Worm (Caenorhabditis elegans) whole organism, L1 larva: Measurements from ENCODE around the gene rpac-19.
A peak's percentile ranks its signal among the peaks of the same experiment; 100 is the strongest.

Experiments used
- C16A3.4 ChIP-seq: fragments of 150-350 bp; optimal IDR thresholded peaks from 2 replicates; lab custom pipeline; 2014; ENCODE audit warnings: missing biosample characterization, missing genetic modification characterization
- C34B4.2 ChIP-seq: sonication (generic microtip); optimal IDR thresholded peaks from 2 replicates; lab custom pipeline; 2017; ENCODE audit warnings: mild to moderate bottlenecking, missing genetic modification characterization, missing compliant biosample characterization
- Y116A8C.19 ChIP-seq: sonication (generic microtip); optimal IDR thresholded peaks from 2 replicates; lab custom pipeline; 2016; ENCODE audit warnings: missing compliant biosample characterization, missing genetic modification characterization, borderline replicate concordance
- aha-1 ChIP-seq: fragments of 150-350 bp; optimal IDR thresholded peaks from 2 replicates; lab custom pipeline; 2014; ENCODE audit warnings: missing biosample characterization, missing genetic modification characterization
- alr-1 ChIP-seq: fragments of 200-800 bp; sonication (Bioruptor generic); optimal IDR thresholded peaks from 2 replicates; lab custom pipeline; 2018; ENCODE audit warnings: borderline replicate concordance, mild to moderate bottlenecking, missing genetic modification characterization, missing compliant biosample characterization
- blmp-1 ChIP-seq: fragments of 150-350 bp; optimal IDR thresholded peaks from 2 replicates; lab custom pipeline; 2014; ENCODE audit warnings: missing biosample characterization, missing genetic modification characterization
- ceh-82 ChIP-seq, 3 experiments: fragments of 150-350 bp in 1 of 3; sonication (generic microtip) in 2 of 3; optimal IDR thresholded peaks; 2 replicates each; lab custom pipeline; 2014 to 2017; ENCODE audit warnings: missing biosample characterization in 3 of 3, missing genetic modification characterization in 3 of 3
- ces-1 ChIP-seq: fragments of 150-350 bp; optimal IDR thresholded peaks from 2 replicates; lab custom pipeline; 2014; ENCODE audit warnings: missing biosample characterization, missing genetic modification reagents, missing genetic modification characterization
- dsc-1 ChIP-seq: sonication (generic microtip); optimal IDR thresholded peaks from 2 replicates; lab custom pipeline; 2016; ENCODE audit warnings: mild to moderate bottlenecking, missing genetic modification characterization, missing compliant biosample characterization
- elt-3 ChIP-seq, 6 experiments: fragments of 150-350 bp in 1 of 6; sonication (generic microtip); optimal IDR thresholded peaks; 2 replicates each; lab custom pipeline; 2017 to 2018; ENCODE audit warnings: missing biosample characterization in 6 of 6, missing genetic modification characterization in 6 of 6, inconsistent platforms in 1 of 6
- fkh-10 ChIP-seq: sonication (generic microtip); optimal IDR thresholded peaks from 2 replicates; lab custom pipeline; 2017; ENCODE audit warnings: missing biosample characterization, missing genetic modification reagents, missing genetic modification characterization
- fkh-4 ChIP-seq: sonication (generic microtip); optimal IDR thresholded peaks from 2 replicates; lab custom pipeline; 2016; ENCODE audit warnings: missing compliant biosample characterization, missing genetic modification characterization, borderline replicate concordance
- fkh-8 ChIP-seq: sonication (generic microtip); optimal IDR thresholded peaks from 2 replicates; lab custom pipeline; 2016; ENCODE audit warnings: mild to moderate bottlenecking, missing genetic modification characterization, missing compliant biosample characterization
- grh-1 ChIP-seq: fragments of 200-800 bp; sonication (Bioruptor generic); IDR thresholded peaks from 2 replicates; pipeline ENCODE4 v1.3.6; 2022; ENCODE audit warnings: missing genetic modification reagents, missing genetic modification characterization, missing compliant biosample characterization
- hlh-4 ChIP-seq: sonication (generic microtip); optimal IDR thresholded peaks from 2 replicates; lab custom pipeline; 2016; ENCODE audit warnings: mild to moderate bottlenecking, missing genetic modification characterization, missing compliant biosample characterization
- hpl-2 ChIP-seq: fragments of 150-350 bp; optimal IDR thresholded peaks from 2 replicates; lab custom pipeline; 2014; ENCODE audit warnings: missing biosample characterization, missing genetic modification reagents, missing genetic modification characterization
- irx-1 ChIP-seq: sonication (generic microtip); optimal IDR thresholded peaks from 2 replicates; lab custom pipeline; 2016; ENCODE audit warnings: missing genetic modification characterization, missing compliant biosample characterization
- lin-14 ChIP-seq: fragments of 200-800 bp; sonication (Bioruptor generic); optimal IDR thresholded peaks from 2 replicates; lab custom pipeline; 2018; ENCODE audit warnings: mild to moderate bottlenecking, missing genetic modification characterization, moderate library complexity, missing compliant biosample characterization
- lin-39 ChIP-seq: fragments of 150-350 bp; optimal IDR thresholded peaks from 2 replicates; lab custom pipeline; 2014; ENCODE audit warnings: missing biosample characterization, missing genetic modification reagents, missing genetic modification characterization
- mdl-1 ChIP-seq, 2 experiments: fragments of 150-350 bp; optimal IDR thresholded peaks; 2 replicates each; lab custom pipeline; 2014 to 2017; ENCODE audit warnings: missing biosample characterization in 2 of 2, missing genetic modification characterization in 2 of 2, inconsistent platforms in 1 of 2
- mep-1 ChIP-seq: fragments of 150-350 bp; optimal IDR thresholded peaks from 2 replicates; lab custom pipeline; 2014; ENCODE audit warnings: missing biosample characterization, missing genetic modification characterization
- nhr-19 ChIP-seq: fragments of 200-800 bp; sonication (Bioruptor generic); conservative IDR thresholded peaks from 2 replicates; pipeline ENCODE4 v1.3.6; 2022; ENCODE audit warnings: missing genetic modification characterization, missing compliant biosample characterization
- nhr-237 ChIP-seq: fragments of 150-350 bp; optimal IDR thresholded peaks from 2 replicates; lab custom pipeline; 2014; ENCODE audit warnings: missing biosample characterization, missing genetic modification characterization
- nhr-77 ChIP-seq: fragments of 150-350 bp; optimal IDR thresholded peaks from 2 replicates; lab custom pipeline; 2014; ENCODE audit warnings: missing biosample characterization, missing genetic modification characterization
- nhr-84 ChIP-seq: sonication (generic microtip); optimal IDR thresholded peaks from 2 replicates; lab custom pipeline; 2017; ENCODE audit warnings: missing biosample characterization, missing genetic modification characterization
- nhr-90 ChIP-seq: sonication (generic microtip); optimal IDR thresholded peaks from 2 replicates; lab custom pipeline; 2016; ENCODE audit warnings: mild to moderate bottlenecking, missing genetic modification characterization, missing compliant biosample characterization; ENCODE audit not compliant: poor library complexity
- pax-3 ChIP-seq: fragments of 200-800 bp; sonication (Bioruptor generic); optimal IDR thresholded peaks from 2 replicates; lab custom pipeline; 2018; ENCODE audit warnings: mild to moderate bottlenecking, missing genetic modification characterization, moderate library complexity, missing compliant biosample characterization
- rnt-1 ChIP-seq: sonication (generic microtip); optimal IDR thresholded peaks from 2 replicates; lab custom pipeline; 2016; ENCODE audit warnings: mild to moderate bottlenecking, missing genetic modification characterization, moderate library complexity, missing compliant biosample characterization
- skn-1 ChIP-seq: fragments of 150-350 bp; optimal IDR thresholded peaks from 2 replicates; lab custom pipeline; 2014; ENCODE audit warnings: missing biosample characterization, missing genetic modification characterization
- snpc-4 ChIP-seq: fragments of 150-350 bp; optimal IDR thresholded peaks from 2 replicates; lab custom pipeline; 2014; ENCODE audit warnings: missing biosample characterization, missing genetic modification characterization
- sox-4 ChIP-seq: sonication (generic microtip); optimal IDR thresholded peaks from 2 replicates; lab custom pipeline; 2016; ENCODE audit warnings: missing genetic modification characterization, missing compliant biosample characterization
- sptf-1 ChIP-seq: fragments of 150-350 bp; optimal IDR thresholded peaks from 2 replicates; lab custom pipeline; 2014; ENCODE audit warnings: missing biosample characterization, missing genetic modification characterization
- tlp-1 ChIP-seq: fragments of 150-350 bp; optimal IDR thresholded peaks from 2 replicates; lab custom pipeline; 2014; ENCODE audit warnings: missing biosample characterization, missing genetic modification characterization
- unc-86 ChIP-seq: sonication (generic microtip); optimal IDR thresholded peaks from 2 replicates; lab custom pipeline; 2016; ENCODE audit warnings: missing genetic modification characterization, missing compliant biosample characterization
- unc-98 ChIP-seq: fragments of 200-800 bp; sonication (Bioruptor generic); IDR thresholded peaks from 2 replicates; pipeline ENCODE4 v1.3.6; 2022; ENCODE audit warnings: missing genetic modification characterization, missing compliant biosample characterization
- zip-4 ChIP-seq: fragments of 200-800 bp; sonication (Bioruptor generic); optimal IDR thresholded peaks from 2 replicates; lab custom pipeline; 2018; ENCODE audit warnings: mild to moderate bottlenecking, missing genetic modification characterization, moderate library complexity, missing compliant biosample characterization

The rpac-19 gene

ce11 chrIII:9658569-9658968, 28.9 kb upstream of the rpac-19 start:
- peak; percentile 94 for TF ChIP-seq dsc-1 (tag; lab: Kevin White, UChicago)
- TF ChIP-seq hpl-2: no peak
- no peak for TF ChIP-seq skn-1 (tag; lab: Kevin White, UChicago)
- TF ChIP-seq blmp-1 (tag; lab: Kevin White, UChicago): no peak
- no peak for TF ChIP-seq Y116A8C.19 (tag; lab: Kevin White, UChicago)
- TF ChIP-seq grh-1 (GFP tag; lab: Robert Waterston, UW): no peak
- TF ChIP-seq tlp-1 (tag; lab: Kevin White, UChicago): no peak
- no peak for TF ChIP-seq lin-14 (GFP tag; lab: Kevin White, UChicago)
- no peak for TF ChIP-seq sptf-1 (tag; lab: Kevin White, UChicago)
- no peak for TF ChIP-seq sox-4 (tag; lab: Kevin White, UChicago)
- TF ChIP-seq fkh-8 (tag; lab: Kevin White, UChicago): peak; percentile 30
- peak; percentile 53 for TF ChIP-seq pax-3 (tag; lab: Kevin White, UChicago)
- no peak for TF ChIP-seq alr-1 (tag; lab: Kevin White, UChicago)
- TF ChIP-seq C16A3.4: no peak
- TF ChIP-seq mdl-1 (tag; optimal IDR thresholded peaks at IDR 0.05; lab: Kevin White, UChicago): no peak
- no peak for TF ChIP-seq fkh-4 (tag; lab: Kevin White, UChicago)
- TF ChIP-seq nhr-77: no peak
- no peak for TF ChIP-seq rnt-1 (tag; lab: Kevin White, UChicago)
- no peak for TF ChIP-seq hlh-4 (tag; lab: Kevin White, UChicago)

ce11 chrIII:9655802-9656201, 26.1 kb upstream of the rpac-19 start, which contains the start of gene C15H7.4:
Gene C15H7.4 (minus strand): TSS chrIII:9655902.
- TF ChIP-seq nhr-84 (tag; lab: Kevin White, UChicago) (no peak), snpc-4 (tag; lab: Kevin White, UChicago) (no peak), tlp-1 (tag; lab: Kevin White, UChicago) (no peak), C34B4.2 (tag; lab: Kevin White, UChicago) (no peak)

ce11 chrIII:9651871-9652270, 22.2 kb upstream of the rpac-19 start, which contains the start of gene C15H7.3:
Gene C15H7.3 (minus strand): TSS chrIII:9651971.
- TF ChIP-seq nhr-237 (no peak), mep-1 (tag; lab: Kevin White, UChicago) (no peak), ceh-82 (tag; optimal IDR thresholded peaks at IDR 0.05; lab: Kevin White, UChicago) (no peak), nhr-90 (tag; lab: Kevin White, UChicago) (no peak), tlp-1 (tag; lab: Kevin White, UChicago) (no peak)

- TF ChIP-seq zip-4: no peak
- peak in 1 of 6 experiments; percentile 7 for TF ChIP-seq elt-3 (tag; optimal IDR thresholded peaks at IDR 0.05; lab: Kevin White, UChicago)
- TF ChIP-seq ces-1 (GFP tag; lab: Kevin White, UChicago): no peak
- no peak for TF ChIP-seq nhr-19 (GFP tag; lab: Robert Waterston, UW)
- TF ChIP-seq blmp-1 (tag; lab: Kevin White, UChicago): peak; percentile 100
- no peak for TF ChIP-seq fkh-10
- no peak for TF ChIP-seq sptf-1 (tag; lab: Kevin White, UChicago)
- no peak for TF ChIP-seq unc-86 (tag; lab: Kevin White, UChicago)
- TF ChIP-seq aha-1 (tag; lab: Kevin White, UChicago): no peak
- no peak for TF ChIP-seq irx-1
- TF ChIP-seq unc-98 (GFP tag; lab: Robert Waterston, UW): no peak
- no peak for TF ChIP-seq ceh-82 (tag; optimal IDR thresholded peaks at IDR 0.05; lab: Kevin White, UChicago)
- no peak for TF ChIP-seq lin-39 (tag; lab: Kevin White, UChicago)
These were observed 16.8 kb upstream of the rpac-19 start for ce11 chrIII:9646440-9647021.
